Worm (Caenorhabditis elegans): ENCODE data around the gene taf-12.

ce11 chrIII:11822407-11822806 lies 46.7 kb downstream of the taf-12 start, which contains the start of gene maa-1:
- TF ChIP-seq tra-4 (tag; optimal IDR thresholded peaks at IDR 0.05) (no peak), tbx-37 (GFP tag; conservative IDR thresholded peaks at IDR 0.05) (no peak)
